Worm (Caenorhabditis elegans) whole organism, L2 larva: Measurements from ENCODE around the gene R01H2.7.
A peak's percentile ranks its signal among the peaks of the same experiment; 100 is the strongest.

Source experiments
- F13H6.1 ChIP-seq: sonication (generic microtip); optimal IDR thresholded peaks from 2 replicates; lab custom pipeline; 2016; ENCODE audit warnings: missing genetic modification characterization, missing compliant biosample characterization
- crh-2 ChIP-seq: sonication (generic microtip); optimal IDR thresholded peaks from 2 replicates; lab custom pipeline; 2017; ENCODE audit warnings: missing biosample characterization, missing genetic modification characterization
- lin-11 ChIP-seq: fragments of 150-350 bp; sonication (generic microtip); optimal IDR thresholded peaks from 2 replicates; lab custom pipeline; 2014; ENCODE audit warnings: missing biosample characterization, missing genetic modification characterization, inconsistent platforms, mixed read lengths
- nhr-10 ChIP-seq: sonication (generic microtip); optimal IDR thresholded peaks from 2 replicates; lab custom pipeline; 2017; ENCODE audit warnings: missing biosample characterization, missing genetic modification characterization
- peb-1 ChIP-seq: fragments of 150-350 bp; optimal IDR thresholded peaks from 2 replicates; lab custom pipeline; 2014; ENCODE audit warnings: missing biosample characterization, missing genetic modification characterization
- unc-39 ChIP-seq: fragments of 150-350 bp; optimal IDR thresholded peaks from 2 replicates; lab custom pipeline; 2014; ENCODE audit warnings: missing biosample characterization, missing genetic modification characterization
- unc-55 ChIP-seq: fragments of 150-350 bp; sonication (generic microtip); optimal IDR thresholded peaks from 3 replicates; lab custom pipeline; 2014; ENCODE audit warnings: missing biosample characterization, missing genetic modification reagents, missing genetic modification characterization

Gene R01H2.7

ce11 chrIII:6988060-6988459, 57.5 kb downstream of the R01H2.7 start (continued):
- TF ChIP-seq unc-55 (no peak), lin-11 (no peak), unc-39 (tag; lab: Kevin White, UChicago) (no peak), crh-2 (tag; lab: Kevin White, UChicago) (no peak), nhr-10 (tag; lab: Kevin White, UChicago) (no peak), F13H6.1 (peak; percentile 87), peb-1 (no peak)
